Fruit fly (Drosophila melanogaster) Kc167 (cell line): ENCODE measurements around the gene Srg1.

Source experiments
- Myc ChIP-seq: fragments of >200 bp; optimal IDR thresholded peaks from 2 replicates; lab custom pipeline; 2017; ENCODE audit warnings: missing external identifiers
- psq ChIP-seq: fragments of >200 bp; optimal IDR thresholded peaks from 2 replicates; lab custom pipeline; 2017; ENCODE audit warnings: missing external identifiers
- ttk ChIP-seq: sonication (Bioruptor generic); optimal IDR thresholded peaks from 2 replicates; lab custom pipeline; 2017; ENCODE audit warnings: missing external identifiers

DNA sequence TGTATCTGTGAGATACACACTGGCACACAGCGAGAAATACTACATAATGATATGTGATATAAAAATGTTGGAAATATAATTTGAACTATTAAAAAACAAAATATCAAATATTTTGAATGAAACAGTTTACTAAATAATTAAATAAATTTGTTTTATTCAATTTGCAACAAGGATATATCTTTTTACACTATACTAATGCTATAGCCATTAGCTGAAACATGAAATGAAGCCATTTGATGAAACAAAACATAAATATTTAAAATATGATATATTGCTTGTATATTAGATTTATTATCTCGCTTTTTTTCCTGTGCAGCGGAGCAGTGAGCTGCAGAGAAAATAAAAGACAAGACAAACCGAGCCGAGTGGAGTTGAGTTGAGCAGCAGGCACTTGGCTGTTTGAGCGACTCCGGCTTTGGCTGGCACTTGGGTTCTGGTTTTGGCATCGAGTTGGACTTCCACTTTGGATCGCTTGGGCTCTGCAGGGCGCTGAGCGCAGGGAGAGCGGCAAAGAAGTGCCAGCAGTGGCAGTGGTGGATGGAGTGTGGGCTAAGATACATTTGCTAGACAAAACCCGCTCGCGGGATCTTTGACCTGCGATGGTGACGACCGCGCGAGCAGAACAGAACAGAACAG, 28.9 kb upstream of the Srg1 start:
- no peak for TF ChIP-seq psq (lab: Kevin White, UChicago)
- no peak for TF ChIP-seq ttk (lab: Kevin White, UChicago)
- TF ChIP-seq Myc (lab: Kevin White, UChicago) = no peak
